Worm (Caenorhabditis elegans): ENCODE data around the gene str-87.

str-87 gene

DNA sequence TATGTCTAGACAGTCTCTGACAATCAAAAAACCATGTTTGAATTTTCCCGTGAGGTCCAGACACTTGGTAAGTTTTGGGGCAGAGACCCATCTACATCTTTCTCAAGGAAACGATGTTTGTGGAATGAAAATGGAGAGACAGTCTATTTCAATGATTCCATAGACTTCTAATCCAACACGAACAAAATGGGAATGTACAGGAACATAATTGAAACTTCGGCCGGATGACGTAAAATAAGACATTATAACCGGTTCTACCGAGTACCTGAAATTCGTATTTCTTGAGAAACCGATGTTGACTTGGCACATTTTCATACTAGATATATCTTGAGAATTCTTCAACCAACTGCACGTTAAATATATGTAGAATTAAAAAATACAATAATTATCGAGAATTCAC, at the start of gene str-87:
str-87 (minus strand) TSS at position 101 of the 400 bp plus-strand sequence.
- TF ChIP-seq W03F9.2 (tag; optimal IDR thresholded peaks at IDR 0.05) (no peak), him-1 (tag; optimal IDR thresholded peaks at IDR 0.05) (no peak), dao-5 (tag; optimal IDR thresholded peaks at IDR 0.05) (no peak)

DNA sequence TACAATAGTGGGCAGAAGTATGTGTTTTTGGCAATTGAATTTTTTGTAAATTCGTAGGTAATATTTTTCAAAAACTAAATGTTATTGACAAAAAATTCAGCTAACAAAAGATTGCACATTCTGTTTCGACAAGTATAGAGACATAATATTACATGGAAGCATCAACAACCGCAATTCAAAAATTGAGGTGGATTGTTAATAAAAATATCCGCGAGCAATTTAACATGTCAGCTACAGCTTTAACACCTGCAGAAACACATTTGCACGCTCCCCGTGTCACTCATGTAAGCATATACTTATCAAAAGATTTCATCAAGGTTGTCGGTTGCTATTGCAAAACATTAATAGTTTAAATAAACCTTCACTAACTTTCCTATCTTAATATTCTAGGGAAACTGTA, 47.7 kb upstream of the str-87 start, which contains the start of gene srsx-34:
srsx-34 (plus strand) TSS at position 301 of the 400 bp plus-strand sequence.
- no peak for TF ChIP-seq him-1 (tag; optimal IDR thresholded peaks at IDR 0.05)
- TF ChIP-seq dao-5 (tag; optimal IDR thresholded peaks at IDR 0.05): no peak
- no peak for TF ChIP-seq W03F9.2 (tag; optimal IDR thresholded peaks at IDR 0.05)

DNA sequence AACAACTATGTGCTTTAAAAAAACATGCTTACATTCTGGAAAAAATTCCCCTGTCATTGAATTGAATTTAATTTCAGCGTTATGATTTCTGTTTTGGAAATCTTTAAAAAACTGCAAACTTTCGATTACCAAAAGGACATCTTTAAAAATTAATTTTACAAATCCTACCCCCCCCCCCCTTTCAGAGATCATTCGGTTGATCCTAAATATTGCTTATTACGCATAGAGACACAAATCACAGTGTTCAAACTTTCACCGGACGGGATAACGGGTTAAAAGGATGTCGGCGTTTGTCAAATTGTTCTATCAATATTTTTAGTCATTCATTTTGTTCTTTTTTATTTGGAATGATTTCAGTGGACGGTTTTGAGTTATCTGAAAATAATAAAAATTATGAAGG, 45.3 kb upstream of the str-87 start, which contains the start of gene C25E10.4:
C25E10.4 (plus strand) TSS at position 301 of the 400 bp plus-strand sequence.
- TF ChIP-seq him-1 (tag; optimal IDR thresholded peaks at IDR 0.05) (no peak), W03F9.2 (tag; optimal IDR thresholded peaks at IDR 0.05) (no peak), dao-5 (tag; optimal IDR thresholded peaks at IDR 0.05) (no peak)

DNA sequence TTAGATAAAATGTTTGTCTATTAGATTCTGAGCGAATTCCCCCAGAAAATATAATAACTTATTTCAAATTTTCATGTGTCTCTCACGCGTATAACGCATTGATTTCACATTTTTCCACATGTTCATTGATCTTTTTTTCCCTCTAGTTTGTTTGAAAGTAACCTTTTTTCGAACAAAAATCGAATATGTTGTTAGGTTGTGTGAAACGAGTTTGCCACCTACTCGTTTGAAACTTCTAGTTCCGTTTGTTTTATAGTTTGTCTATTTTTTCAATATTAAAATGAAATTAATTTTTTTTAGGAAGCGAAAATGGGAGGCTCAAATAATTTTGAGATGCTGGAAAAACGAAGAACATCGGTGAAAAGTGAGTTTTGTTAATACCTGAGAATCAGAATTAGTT, 42.2 kb upstream of the str-87 start, which contains the start of gene C25E10.5:
C25E10.5 (plus strand) TSS at position 301 of the 400 bp plus-strand sequence.
- TF ChIP-seq him-1 (tag; optimal IDR thresholded peaks at IDR 0.05): no peak
- TF ChIP-seq dao-5 (tag; optimal IDR thresholded peaks at IDR 0.05): no peak
- no peak for TF ChIP-seq W03F9.2 (tag; optimal IDR thresholded peaks at IDR 0.05)

DNA sequence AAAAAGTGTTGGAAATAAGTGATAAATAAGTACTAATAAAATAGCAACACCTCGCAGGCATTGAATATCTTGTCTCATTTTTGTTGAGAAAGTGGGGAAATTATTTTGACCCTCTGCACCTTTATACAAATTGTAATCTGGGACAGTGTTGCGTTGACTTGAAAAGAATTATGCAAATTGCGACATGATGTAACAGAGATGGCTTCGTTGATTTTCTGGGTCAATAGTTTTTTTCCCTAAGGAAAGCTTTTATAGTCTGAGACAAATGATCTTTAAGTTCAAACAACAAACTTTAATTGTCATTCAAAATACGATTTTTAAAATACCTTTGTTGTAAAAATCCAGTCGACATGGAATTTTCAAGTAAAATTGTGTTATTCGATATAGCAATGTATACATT, 36.7 kb upstream of the str-87 start, which contains the start of gene bus-1:
bus-1 (minus strand) TSS at position 101 of the 400 bp plus-strand sequence.
- no peak for TF ChIP-seq him-1 (tag; optimal IDR thresholded peaks at IDR 0.05)
- TF ChIP-seq dao-5 (tag; optimal IDR thresholded peaks at IDR 0.05): no peak
- TF ChIP-seq W03F9.2 (tag; optimal IDR thresholded peaks at IDR 0.05): no peak

DNA sequence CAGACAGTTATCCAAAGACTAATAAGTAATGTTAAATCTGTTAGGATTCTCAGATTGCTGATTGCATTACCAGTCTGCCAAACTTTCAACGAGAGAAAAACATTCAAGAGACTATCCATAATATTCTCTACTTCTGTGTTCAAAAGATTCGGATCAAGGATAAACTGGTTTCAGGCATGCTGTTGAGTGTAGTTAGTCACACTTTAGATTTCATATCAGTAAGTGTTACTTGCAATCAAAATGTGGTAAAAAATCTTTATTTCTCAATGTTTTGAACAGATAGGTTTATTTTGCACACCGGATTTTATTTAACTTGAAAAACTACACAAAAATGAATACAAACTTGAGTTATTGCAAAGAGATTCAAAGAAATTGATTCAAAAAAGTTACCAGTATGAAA, 34.1 kb upstream of the str-87 start, which contains the start of gene oac-41:
oac-41 (minus strand) TSS at position 101 of the 400 bp plus-strand sequence.
- TF ChIP-seq him-1 (tag; optimal IDR thresholded peaks at IDR 0.05): no peak
- no peak for TF ChIP-seq W03F9.2 (tag; optimal IDR thresholded peaks at IDR 0.05)
- TF ChIP-seq dao-5 (tag; optimal IDR thresholded peaks at IDR 0.05): no peak

DNA sequence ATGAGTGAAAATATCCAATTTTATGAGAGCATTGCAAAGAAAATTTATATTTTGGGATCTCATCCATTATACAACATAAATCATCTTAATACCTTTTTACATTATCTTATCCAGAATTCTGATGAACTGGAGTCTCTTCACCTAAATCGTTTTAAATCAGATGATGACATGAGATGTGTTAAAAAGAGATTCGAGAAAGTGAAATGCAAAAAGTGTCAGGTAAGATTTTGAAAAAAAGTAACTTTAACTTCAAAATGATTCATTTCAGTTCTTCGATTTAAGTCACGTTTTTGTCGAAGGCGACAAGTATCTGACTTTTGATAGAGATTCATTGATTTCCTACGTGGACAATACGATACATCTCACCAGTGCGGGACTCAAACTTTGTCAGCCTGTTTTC, 30.9 kb upstream of the str-87 start:
- TF ChIP-seq W03F9.2 (tag; optimal IDR thresholded peaks at IDR 0.05): no peak
- no peak for TF ChIP-seq dao-5 (tag; optimal IDR thresholded peaks at IDR 0.05)
- no peak for TF ChIP-seq him-1 (tag; optimal IDR thresholded peaks at IDR 0.05)

DNA sequence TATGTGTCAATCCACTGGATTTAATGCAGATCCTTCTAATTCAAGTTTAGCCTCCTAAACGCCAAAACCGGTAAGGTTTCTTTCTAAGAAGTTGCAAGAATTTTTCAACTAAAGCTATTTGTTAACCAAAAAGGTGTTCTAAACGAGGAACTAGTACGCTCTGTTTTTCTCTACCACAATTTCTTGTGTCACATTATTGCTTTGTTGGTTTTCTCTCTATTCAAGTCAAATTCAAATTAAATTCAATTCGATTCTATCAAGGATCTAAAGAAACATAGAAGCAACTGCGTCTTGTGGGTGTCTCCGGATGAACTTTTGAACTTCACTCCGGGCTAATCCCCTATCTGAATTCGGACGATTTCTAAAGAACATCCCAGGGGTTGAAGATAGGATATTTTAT, 28.5 kb upstream of the str-87 start, which contains the start of gene oac-40:
oac-40 (plus strand) TSS at position 301 of the 400 bp plus-strand sequence.
- no peak for TF ChIP-seq him-1 (tag; optimal IDR thresholded peaks at IDR 0.05)
- TF ChIP-seq W03F9.2 (tag; optimal IDR thresholded peaks at IDR 0.05): no peak
- TF ChIP-seq dao-5 (tag; optimal IDR thresholded peaks at IDR 0.05): no peak

DNA sequence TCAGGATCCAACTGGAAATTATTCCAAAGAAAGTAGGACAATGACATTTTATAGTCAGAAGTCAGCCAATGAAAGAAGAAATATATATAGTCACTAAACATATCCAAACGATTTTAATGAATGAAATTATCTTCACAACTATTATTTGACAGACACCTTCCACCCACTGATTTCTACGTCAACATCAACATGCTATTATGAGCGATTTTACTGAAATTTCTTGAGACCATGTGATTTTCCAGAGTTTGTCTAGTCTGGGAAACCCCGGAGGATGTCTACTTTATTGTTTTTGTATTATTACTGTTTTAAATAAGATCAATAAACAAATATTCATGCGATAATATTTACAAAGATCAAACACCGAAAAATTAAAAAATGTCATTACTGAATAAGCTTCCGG, 27.5 kb upstream of the str-87 start, which contains the start of gene srt-18:
srt-18 (minus strand) TSS at position 101 of the 400 bp plus-strand sequence.
- TF ChIP-seq W03F9.2 (tag; optimal IDR thresholded peaks at IDR 0.05): no peak
- TF ChIP-seq dao-5 (tag; optimal IDR thresholded peaks at IDR 0.05): no peak

DNA sequence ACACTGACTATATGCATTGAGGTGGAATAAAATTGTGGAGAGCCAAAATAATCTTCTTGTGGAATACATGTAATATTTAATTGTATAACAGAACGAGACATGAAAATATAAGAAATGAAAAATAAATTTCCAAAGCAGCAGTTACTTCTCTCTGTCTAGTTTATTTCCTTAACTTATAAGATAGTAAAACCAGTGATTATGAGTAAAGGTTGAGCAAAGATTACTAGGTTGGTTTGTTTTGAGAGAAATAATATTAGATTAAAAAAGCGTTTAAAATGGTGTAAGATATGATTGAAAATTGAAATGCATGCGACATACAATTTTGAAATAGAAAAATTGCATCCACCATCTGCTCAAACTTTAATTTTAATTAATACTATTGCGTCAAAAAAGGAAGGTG, 25.8 kb upstream of the str-87 start, which contains the start of gene srh-201:
srh-201 (minus strand) TSS at position 101 of the 400 bp plus-strand sequence.
- no peak for TF ChIP-seq him-1 (tag; optimal IDR thresholded peaks at IDR 0.05)
- TF ChIP-seq W03F9.2 (tag; optimal IDR thresholded peaks at IDR 0.05): no peak
- TF ChIP-seq dao-5 (tag; optimal IDR thresholded peaks at IDR 0.05): no peak

DNA sequence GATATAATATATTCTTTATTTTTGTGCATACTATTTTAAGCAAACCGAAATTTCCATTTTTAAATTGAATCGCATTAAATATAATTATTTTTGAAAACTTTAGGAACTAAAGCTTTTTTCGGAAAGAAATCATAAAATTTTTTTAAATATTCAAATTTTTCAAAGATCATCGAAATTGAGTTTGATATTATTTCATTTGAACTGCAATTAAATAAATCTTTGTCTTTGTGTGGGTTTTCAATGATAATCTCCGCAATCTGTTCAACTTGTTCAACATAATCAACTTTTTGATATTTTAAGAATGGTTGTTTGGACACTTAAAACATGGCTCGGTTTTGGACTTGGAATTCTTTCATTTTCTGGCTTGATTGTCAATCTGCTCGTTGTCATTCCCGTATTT, 21.2 kb upstream of the str-87 start, which contains the start of gene srx-2:
srx-2 (plus strand) TSS at position 301 of the 400 bp plus-strand sequence.
- TF ChIP-seq W03F9.2 (tag; optimal IDR thresholded peaks at IDR 0.05): no peak
- TF ChIP-seq him-1 (tag; optimal IDR thresholded peaks at IDR 0.05): no peak
- no peak for TF ChIP-seq dao-5 (tag; optimal IDR thresholded peaks at IDR 0.05)

DNA sequence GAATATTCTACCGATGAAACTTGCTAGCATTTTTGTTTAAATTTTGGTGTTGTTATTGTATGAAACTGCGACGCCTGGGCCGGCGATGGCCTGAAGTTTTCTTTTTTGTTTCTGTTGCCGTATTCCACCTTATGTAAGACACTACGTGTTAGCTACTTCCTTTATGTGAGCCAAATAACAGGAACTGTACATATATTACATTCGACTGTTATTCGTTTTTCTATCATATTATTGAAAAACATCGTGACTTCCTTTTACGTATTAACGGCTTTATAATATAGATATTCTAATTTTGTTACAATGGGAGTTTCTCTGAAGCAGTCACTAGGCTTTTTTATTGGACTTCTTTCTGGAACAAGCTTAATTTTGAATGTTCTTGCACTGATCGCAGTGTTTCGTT, 17.2 kb upstream of the str-87 start, which contains the start of gene srx-3:
srx-3 (plus strand) TSS at position 301 of the 400 bp plus-strand sequence.
- no peak for TF ChIP-seq him-1 (tag; optimal IDR thresholded peaks at IDR 0.05)
- TF ChIP-seq W03F9.2 (tag; optimal IDR thresholded peaks at IDR 0.05): no peak
- no peak for TF ChIP-seq dao-5 (tag; optimal IDR thresholded peaks at IDR 0.05)

DNA sequence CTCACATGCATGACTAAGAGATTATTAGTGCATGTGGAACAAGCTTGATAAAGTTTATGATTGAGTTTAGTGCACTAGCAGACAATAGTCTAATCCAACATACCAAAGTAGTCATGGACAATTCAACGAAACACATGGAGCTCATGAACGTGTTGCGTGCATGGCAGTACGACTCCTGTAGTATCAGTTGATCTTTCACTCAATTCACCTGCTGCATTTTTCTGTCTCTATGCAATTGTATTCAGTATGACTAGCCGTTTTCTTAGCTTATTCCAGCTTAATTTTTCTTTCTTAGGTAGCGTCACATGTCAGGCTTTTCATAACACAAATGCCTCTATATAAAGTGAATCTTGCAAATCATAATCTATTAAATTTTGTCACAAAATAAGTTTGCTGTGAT, 15.3 kb upstream of the str-87 start, which contains the start of gene srx-1:
srx-1 (plus strand) TSS at position 382 of the 400 bp plus-strand sequence.
- TF ChIP-seq him-1 (tag; optimal IDR thresholded peaks at IDR 0.05) (no peak), W03F9.2 (tag; optimal IDR thresholded peaks at IDR 0.05) (no peak), dao-5 (tag; optimal IDR thresholded peaks at IDR 0.05) (no peak)

DNA sequence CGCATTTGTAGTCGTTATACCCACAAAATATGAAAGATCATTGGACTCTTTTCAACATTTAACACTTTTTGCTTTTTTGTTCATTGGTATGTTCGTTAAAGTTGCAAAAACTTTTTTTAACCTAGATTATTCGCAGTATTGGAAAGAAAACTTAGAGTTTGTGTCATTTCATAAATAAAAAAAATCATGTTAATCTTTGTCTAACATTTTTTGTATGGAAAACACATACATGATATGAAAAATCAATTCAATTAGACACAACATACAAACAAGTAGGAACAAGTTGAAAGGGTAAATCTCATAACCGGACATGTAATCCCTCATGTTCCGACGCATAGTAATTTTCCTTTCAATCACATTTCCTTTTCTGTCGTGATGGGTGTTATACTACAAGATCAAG, 13.2 kb upstream of the str-87 start, which contains the start of gene F59E11.2:
F59E11.2 (plus strand) TSS at position 301 of the 400 bp plus-strand sequence.
- no peak for TF ChIP-seq dao-5 (tag; optimal IDR thresholded peaks at IDR 0.05)
- TF ChIP-seq W03F9.2 (tag; optimal IDR thresholded peaks at IDR 0.05): no peak
- no peak for TF ChIP-seq him-1 (tag; optimal IDR thresholded peaks at IDR 0.05)

Data from whole organism, L4/young adult.